Worm (Caenorhabditis elegans): ENCODE data around the gene C42D4.19.

Gene C42D4.19

DNA sequence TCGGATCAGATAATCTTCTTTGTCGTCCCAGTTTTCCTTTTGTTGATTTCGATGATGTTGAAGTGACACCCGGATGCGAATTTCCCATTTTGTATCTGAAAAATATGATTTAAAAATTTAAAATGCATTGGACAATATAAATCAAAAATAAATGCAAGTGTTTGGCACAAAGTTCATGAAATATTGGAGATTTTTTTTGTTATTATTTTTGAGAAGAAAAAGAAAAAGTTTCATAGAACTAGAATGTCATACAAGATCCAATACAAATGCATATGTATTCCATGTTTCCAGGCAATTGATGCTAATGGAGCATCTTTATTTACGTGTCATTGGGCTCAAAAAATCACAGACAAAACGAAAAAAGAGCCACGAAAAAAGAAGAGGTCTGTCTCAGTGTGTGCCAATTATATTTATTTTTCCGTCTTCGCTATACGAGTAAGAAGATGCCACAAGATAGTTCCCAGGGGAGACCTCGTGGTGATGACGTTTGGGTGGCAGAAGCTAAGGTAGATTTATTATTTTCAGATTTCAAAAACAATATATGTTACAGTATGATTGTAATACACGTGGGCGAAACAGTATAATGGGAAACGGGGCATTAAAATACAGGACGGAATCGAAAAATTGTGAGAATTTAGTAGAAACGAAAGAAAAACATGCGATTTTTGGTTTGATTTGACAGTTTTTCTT, 44.1 kb downstream of the C42D4.19 start, which contains the start of the genes glb-23 and R13A1.1:
Gene glb-23, minus strand, starts transcription at position 101 of the 690 bp plus-strand sequence.
Gene R13A1.1, plus strand, starts transcription at position 640 of the 690 bp plus-strand sequence.
- no peak for TF ChIP-seq egl-27 (tag; optimal IDR thresholded peaks at IDR 0.05)
- TF ChIP-seq ztf-4 (tag; optimal IDR thresholded peaks at IDR 0.05): no peak
- no peak for TF ChIP-seq Y55F3AM.14 (GFP tag; optimal IDR thresholded peaks at IDR 0.05)
- TF ChIP-seq ZK546.5 (tag; optimal IDR thresholded peaks at IDR 0.05): no peak
- TF ChIP-seq sem-4 (tag; optimal IDR thresholded peaks at IDR 0.05): no peak
- TF ChIP-seq nhr-237 (tag; optimal IDR thresholded peaks at IDR 0.05): no peak

DNA sequence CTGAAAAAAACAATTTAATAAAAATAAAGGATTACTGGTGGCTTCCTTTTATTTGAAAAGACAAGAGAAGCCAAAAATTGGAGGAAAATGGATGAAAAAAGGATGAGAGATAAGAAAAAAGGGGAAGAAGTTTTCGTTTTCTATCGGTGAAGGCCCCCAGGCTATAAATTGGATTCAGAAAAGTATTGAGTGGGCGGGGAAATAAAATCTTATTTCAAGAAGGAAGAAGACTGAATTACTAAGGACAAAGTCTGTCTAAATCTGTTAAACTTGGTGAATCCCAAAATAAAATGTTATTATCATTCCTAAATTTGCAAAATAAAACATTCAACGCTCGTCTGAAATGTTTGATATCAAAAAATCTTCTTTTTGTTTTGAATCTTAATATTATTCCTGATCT, 46.6 kb downstream of the C42D4.19 start:
- TF ChIP-seq snpc-4 (tag; optimal IDR thresholded peaks at IDR 0.05): no peak
